Fruit fly (Drosophila melanogaster) whole organism, prepupa: ENCODE data around the gene ich.

Experiments used
- CG10669 ChIP-seq: fragments of 200-800 bp; sonication (Bioruptor generic); optimal IDR thresholded peaks from 3 replicates; lab custom pipeline; 2018; ENCODE audit warnings: missing biosample characterization, mild to moderate bottlenecking, missing genetic modification characterization, moderate library complexity
- CG11902 ChIP-seq: fragments of 200-800 bp; sonication (Bioruptor generic); optimal IDR thresholded peaks from 3 replicates; lab custom pipeline; 2016; ENCODE audit warnings: missing biosample characterization, missing genetic modification characterization
- CG15336 ChIP-seq: fragments of 200-800 bp; sonication (Bioruptor generic); IDR thresholded peaks from 2 replicates; pipeline ENCODE4 v1.3.6; 2022; ENCODE audit warnings: missing biosample characterization, missing genetic modification characterization
- CG3032 ChIP-seq: fragments of 200-800 bp; optimal IDR thresholded peaks from 2 replicates; lab custom pipeline; 2019; ENCODE audit warnings: missing biosample characterization, mild to moderate bottlenecking, missing genetic modification characterization, moderate library complexity
- CG32006 ChIP-seq: fragments of 200-800 bp; sonication (Bioruptor generic); optimal IDR thresholded peaks from 3 replicates; lab custom pipeline; 2017; ENCODE audit warnings: missing biosample characterization, mild to moderate bottlenecking, missing genetic modification characterization
- CG34406 ChIP-seq: fragments of 200-800 bp; sonication (Bioruptor generic); optimal IDR thresholded peaks from 3 replicates; lab custom pipeline; 2016; ENCODE audit warnings: missing biosample characterization, missing genetic modification characterization
- CG3919 ChIP-seq: fragments of 200-800 bp; sonication (Bioruptor generic); optimal IDR thresholded peaks from 3 replicates; lab custom pipeline; 2016; ENCODE audit warnings: missing biosample characterization, missing genetic modification characterization
- CG4318 ChIP-seq: fragments of 200-800 bp; sonication (Bioruptor generic); optimal IDR thresholded peaks from 3 replicates; lab custom pipeline; 2017; ENCODE audit warnings: missing biosample characterization, mild to moderate bottlenecking, missing genetic modification characterization
- CG6163 ChIP-seq: fragments of 200-800 bp; sonication (Bioruptor generic); IDR thresholded peaks from 3 replicates; pipeline ENCODE4 v1.3.6; 2022; ENCODE audit warnings: missing biosample characterization, missing genetic modification characterization
- CG6276 ChIP-seq: fragments of 200-800 bp; sonication (Bioruptor generic); optimal IDR thresholded peaks from 2 replicates; lab custom pipeline; 2017; ENCODE audit warnings: missing biosample characterization, mild to moderate bottlenecking, missing genetic modification characterization
- CG6854 ChIP-seq: fragments of 200-800 bp; sonication (Bioruptor generic); optimal IDR thresholded peaks from 2 replicates; lab custom pipeline; 2017; ENCODE audit warnings: missing biosample characterization, mild to moderate bottlenecking, missing genetic modification characterization
- CG7368 ChIP-seq: fragments of 200-800 bp; sonication (Bioruptor generic); optimal IDR thresholded peaks from 3 replicates; lab custom pipeline; 2016; ENCODE audit warnings: missing biosample characterization, missing genetic modification characterization
- CG8119 ChIP-seq: fragments of 200-800 bp; sonication (Bioruptor generic); IDR thresholded peaks from 3 replicates; pipeline ENCODE4 v1.3.6; 2022; ENCODE audit warnings: missing biosample characterization, missing genetic modification characterization
- CG8319 ChIP-seq: fragments of 200-800 bp; sonication (Bioruptor generic); optimal IDR thresholded peaks from 3 replicates; lab custom pipeline; 2016; ENCODE audit warnings: missing biosample characterization, missing genetic modification characterization
- CG9139 ChIP-seq: fragments of 200-800 bp; sonication (Bioruptor generic); optimal IDR thresholded peaks from 3 replicates; lab custom pipeline; 2017; ENCODE audit warnings: missing biosample characterization, mild to moderate bottlenecking, missing genetic modification characterization
- Eip75B ChIP-seq: fragments of 200-800 bp; sonication (Bioruptor generic); optimal IDR thresholded peaks from 3 replicates; lab custom pipeline; 2016; ENCODE audit warnings: missing biosample characterization, missing genetic modification characterization
- Eip78C ChIP-seq: fragments of 200-800 bp; sonication (Bioruptor generic); peaks from one replicate; lab custom pipeline; 2016; ENCODE audit warnings: missing biosample characterization, missing genetic modification characterization
- Ets21C ChIP-seq: fragments of 200-800 bp; sonication (Bioruptor generic); optimal IDR thresholded peaks from 3 replicates; lab custom pipeline; 2016; ENCODE audit warnings: missing biosample characterization, missing genetic modification characterization
- Ets96B ChIP-seq: fragments of 200-800 bp; optimal IDR thresholded peaks from 2 replicates; lab custom pipeline; 2019; ENCODE audit warnings: missing biosample characterization, mild to moderate bottlenecking, missing genetic modification characterization, moderate library complexity
- Gug ChIP-seq: fragments of 200-800 bp; sonication (Bioruptor generic); IDR thresholded peaks from 2 replicates; pipeline ENCODE4 v1.3.6; 2022; ENCODE audit warnings: missing biosample characterization, missing genetic modification characterization
- Hr38 ChIP-seq: sonication (Bioruptor generic); optimal IDR thresholded peaks from 2 replicates; lab custom pipeline; 2016; ENCODE audit warnings: missing biosample characterization, missing genetic modification characterization
- Hr4 ChIP-seq: fragments of 200-800 bp; sonication (Bioruptor generic); optimal IDR thresholded peaks from 3 replicates; lab custom pipeline; 2016; ENCODE audit warnings: missing biosample characterization, missing genetic modification characterization
- OdsH ChIP-seq: fragments of 200-800 bp; sonication (Bioruptor generic); optimal IDR thresholded peaks from 3 replicates; lab custom pipeline; 2016; ENCODE audit warnings: missing biosample characterization, missing genetic modification characterization
- Sox14 ChIP-seq: fragments of 200-800 bp; sonication (Bioruptor generic); optimal IDR thresholded peaks from 3 replicates; lab custom pipeline; 2016; ENCODE audit warnings: missing biosample characterization, missing genetic modification characterization
- dsx ChIP-seq: fragments of 200-800 bp; optimal IDR thresholded peaks from 3 replicates; lab custom pipeline; 2019; ENCODE audit warnings: missing biosample characterization, mild to moderate bottlenecking, missing genetic modification characterization, moderate library complexity; ENCODE audit not compliant: poor library complexity, severe bottlenecking
- fd85E ChIP-seq: fragments of 200-800 bp; sonication (Bioruptor generic); optimal IDR thresholded peaks from 3 replicates; lab custom pipeline; 2016; ENCODE audit warnings: missing biosample characterization, missing genetic modification characterization
- fkh ChIP-seq: fragments of 200-800 bp; sonication (Bioruptor generic); optimal IDR thresholded peaks from 3 replicates; lab custom pipeline; 2017; ENCODE audit warnings: missing biosample characterization, mild to moderate bottlenecking, missing genetic modification characterization, moderate library complexity
- lz ChIP-seq: fragments of 200-800 bp; sonication (Bioruptor generic); optimal IDR thresholded peaks from 3 replicates; lab custom pipeline; 2016; ENCODE audit warnings: missing biosample characterization, missing genetic modification characterization
- salr ChIP-seq, 2 experiments: fragments of 200-800 bp; sonication (Bioruptor generic); optimal IDR thresholded peaks; 3 replicates each; lab custom pipeline; 2016 to 2018; ENCODE audit warnings: missing biosample characterization in 2 of 2, missing genetic modification characterization in 2 of 2, mild to moderate bottlenecking in 1 of 2
- ss ChIP-seq, 2 experiments: fragments of 200-800 bp; sonication (Bioruptor generic); optimal IDR thresholded peaks; 2 replicates in 1 of 2; 3 replicates in 1 of 2; lab custom pipeline; 2017 to 2018; ENCODE audit warnings: mild to moderate bottlenecking in 2 of 2, missing biosample characterization in 2 of 2, missing genetic modification characterization in 2 of 2, moderate library complexity in 1 of 2
- svp ChIP-seq: fragments of 200-800 bp; sonication (Bioruptor generic); peaks from one replicate; lab custom pipeline; 2016; ENCODE audit warnings: missing biosample characterization, missing genetic modification characterization
- vri ChIP-seq: fragments of 200-800 bp; sonication (Bioruptor generic); optimal IDR thresholded peaks from 3 replicates; lab custom pipeline; 2016; ENCODE audit warnings: missing biosample characterization, mild to moderate bottlenecking, missing genetic modification characterization

Gene ich

dm6 chr3R:8954515-8955358 lies 8.1 kb downstream of the ich start:
- peak; percentile 8 for TF ChIP-seq Eip78C (GFP tag; lab: Kevin White, UChicago)
- no peak for TF ChIP-seq ss (GFP tag; optimal IDR thresholded peaks at IDR 0.05; lab: Kevin White, UChicago)
- TF ChIP-seq fd85E (GFP tag; lab: Kevin White, UChicago) = no peak
- TF ChIP-seq lz (GFP tag; lab: Kevin White, UChicago) = no peak
- TF ChIP-seq svp (GFP tag; lab: Kevin White, UChicago) = peak; percentile 42
- TF ChIP-seq CG8119 (GFP tag; lab: Robert Waterston, UW) = peak; percentile 46; the same call in 2 of the 3 replicates
- TF ChIP-seq vri = no peak
- peak; percentile 67 for TF ChIP-seq CG32006 (GFP tag; lab: Kevin White, UChicago)
- no peak for TF ChIP-seq CG11902 (GFP tag; lab: Kevin White, UChicago)
- no peak for TF ChIP-seq CG10669 (GFP tag; lab: Kevin White, UChicago)
- TF ChIP-seq salr (GFP tag; optimal IDR thresholded peaks at IDR 0.05; lab: Kevin White, UChicago) = peak in 1 of 2 experiments; percentile 7
- no peak for TF ChIP-seq CG9139 (GFP tag; lab: Kevin White, UChicago)
- TF ChIP-seq OdsH (GFP tag; lab: Kevin White, UChicago) = no peak
- TF ChIP-seq CG4318 (GFP tag; lab: Kevin White, UChicago) = peak; percentile 31
- peak; percentile 64 for TF ChIP-seq CG15336 (GFP tag; lab: Robert Waterston, UW)
- TF ChIP-seq CG6276 = peak; percentile 6
- peak; percentile 1 for TF ChIP-seq CG34406 (GFP tag; lab: Kevin White, UChicago)
- no peak for TF ChIP-seq Sox14 (GFP tag; lab: Kevin White, UChicago)
- TF ChIP-seq Hr38 (GFP tag; lab: Kevin White, UChicago) = no peak
- TF ChIP-seq CG3032 (tag; lab: Kevin White, UChicago) = no peak
- TF ChIP-seq Gug (GFP tag; lab: Robert Waterston, UW) = no peak

dm6 chr3R:8949334-8950066 lies 13.3 kb downstream of the ich start:
- TF ChIP-seq CG6163 = 0 out of 3 replicates have a peak, but pooled peaks have one; percentile 15
- no peak for TF ChIP-seq Eip78C (GFP tag; lab: Kevin White, UChicago)
- peak; percentile 53 for TF ChIP-seq CG8319 (GFP tag; lab: Kevin White, UChicago)
- peak; percentile 35 for TF ChIP-seq svp (GFP tag; lab: Kevin White, UChicago)
- TF ChIP-seq dsx = peak; percentile 73
- TF ChIP-seq CG6854 (GFP tag; lab: Kevin White, UChicago) = peak; percentile 6
- no peak for TF ChIP-seq CG7368 (GFP tag; lab: Kevin White, UChicago)
- peak; percentile 73 for TF ChIP-seq Eip75B (GFP tag; lab: Kevin White, UChicago)

DNA sequence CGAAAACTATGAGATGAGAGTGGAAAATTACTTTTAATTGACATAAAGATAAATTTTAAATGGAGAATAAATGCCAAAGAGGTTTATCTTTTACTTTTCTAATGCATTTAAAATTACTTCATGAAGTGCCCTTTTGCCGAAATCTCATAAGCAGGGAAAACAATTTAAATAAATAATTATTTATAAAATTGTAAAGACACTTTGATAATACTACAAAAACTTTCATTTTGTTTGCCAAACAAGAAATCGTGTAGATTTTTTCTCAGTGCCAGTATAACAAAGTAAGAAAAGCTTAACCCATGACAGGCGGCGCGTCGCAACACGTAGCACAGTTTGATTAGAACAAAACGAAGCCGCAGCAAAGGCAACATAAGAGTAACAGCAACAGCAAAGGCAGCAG lies 14.0 kb downstream of the ich start:
- TF ChIP-seq CG3919 (peak; percentile 12), CG4318 (GFP tag; lab: Kevin White, UChicago) (peak; percentile 7), fd85E (GFP tag; lab: Kevin White, UChicago) (no peak), ss (GFP tag; optimal IDR thresholded peaks at IDR 0.05; lab: Kevin White, UChicago) (no peak), CG34406 (GFP tag; lab: Kevin White, UChicago) (no peak), CG6163 (0 out of 3 replicates have a peak, but pooled peaks have one; percentile 45), fkh (GFP tag; lab: Kevin White, UChicago) (no peak), Eip78C (GFP tag; lab: Kevin White, UChicago) (peak; percentile 61), CG15336 (GFP tag; lab: Robert Waterston, UW) (0 out of 2 replicates have a peak, but pooled peaks have one; percentile 10), CG32006 (GFP tag; lab: Kevin White, UChicago) (peak; percentile 52), CG10669 (GFP tag; lab: Kevin White, UChicago) (no peak), OdsH (GFP tag; lab: Kevin White, UChicago) (peak; percentile 8), Hr4 (GFP tag; lab: Kevin White, UChicago) (no peak), Ets96B (tag; lab: Kevin White, UChicago) (no peak), Ets21C (GFP tag; lab: Kevin White, UChicago) (no peak)
